Fruit fly (Drosophila melanogaster): ENCODE results near the gene nero.

Gene nero

DNA sequence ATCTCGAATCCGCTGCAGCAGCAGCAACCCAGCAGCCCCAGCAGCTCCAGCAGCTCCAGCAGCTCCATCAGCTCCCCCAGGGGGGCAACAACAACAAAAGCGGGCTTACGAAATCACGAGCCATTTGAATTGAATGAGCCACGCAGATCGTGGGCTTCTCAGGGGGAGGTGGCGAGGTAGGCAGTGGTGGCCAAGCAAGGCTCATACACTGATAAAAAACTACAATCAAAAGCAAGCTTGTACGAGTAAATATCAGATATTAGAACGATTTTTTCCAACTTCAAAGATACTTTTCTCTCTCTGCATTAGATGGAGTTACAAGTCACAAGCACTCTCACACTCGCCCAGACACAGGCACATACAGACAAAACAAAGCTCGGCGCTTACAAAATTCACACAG is 38.2 kb downstream of the nero start (continued):
- TF ChIP-seq CG6792 (GFP tag; optimal IDR thresholded peaks at IDR 0.05) (no peak), svp (GFP tag) (no peak), CG10631 (GFP tag; optimal IDR thresholded peaks at IDR 0.05) (peak; percentile 38), Gug (GFP tag; IDR thresholded peaks at IDR 0.05) (peak; percentile 70), CG8119 (GFP tag; IDR thresholded peaks at IDR 0.05) (peak; percentile 67; the same call in 2 of the 3 replicates), CG6276 (GFP tag; optimal IDR thresholded peaks at IDR 0.05) (peak; percentile 70), Blimp-1 (GFP tag; optimal IDR thresholded peaks at IDR 0.05) (no peak), fkh (GFP tag; optimal IDR thresholded peaks at IDR 0.05) (no peak), CG15336 (GFP tag; IDR thresholded peaks at IDR 0.05) (peak; percentile 83), dac (GFP tag; optimal IDR thresholded peaks at IDR 0.05) (peak; percentile 74), OdsH (GFP tag; optimal IDR thresholded peaks at IDR 0.05) (peak; percentile 53), CG7368 (GFP tag; optimal IDR thresholded peaks at IDR 0.05) (peak; percentile 8), CG16779 (tag; optimal IDR thresholded peaks at IDR 0.05) (no peak), Sox102F (GFP tag; optimal IDR thresholded peaks at IDR 0.05) (peak; percentile 1), CG6808 (GFP tag; optimal IDR thresholded peaks at IDR 0.05) (no peak), CG11902 (GFP tag; optimal IDR thresholded peaks at IDR 0.05) (no peak), Lpt (GFP tag; optimal IDR thresholded peaks at IDR 0.05) (peak; percentile 68), Eip78C (GFP tag) (peak; percentile 82), CG8319 (GFP tag; optimal IDR thresholded peaks at IDR 0.05) (no peak), CG11294 (GFP tag; IDR thresholded peaks at IDR 0.05) (peak; percentile 24; the same call in 1 of the 2 replicates), Sox15 (GFP tag; optimal IDR thresholded peaks at IDR 0.05) (no peak), Met (GFP tag; optimal IDR thresholded peaks at IDR 0.05) (peak; percentile 42), lz (GFP tag; optimal IDR thresholded peaks at IDR 0.05) (peak; percentile 41), CG6854 (GFP tag; optimal IDR thresholded peaks at IDR 0.05) (no peak)

DNA sequence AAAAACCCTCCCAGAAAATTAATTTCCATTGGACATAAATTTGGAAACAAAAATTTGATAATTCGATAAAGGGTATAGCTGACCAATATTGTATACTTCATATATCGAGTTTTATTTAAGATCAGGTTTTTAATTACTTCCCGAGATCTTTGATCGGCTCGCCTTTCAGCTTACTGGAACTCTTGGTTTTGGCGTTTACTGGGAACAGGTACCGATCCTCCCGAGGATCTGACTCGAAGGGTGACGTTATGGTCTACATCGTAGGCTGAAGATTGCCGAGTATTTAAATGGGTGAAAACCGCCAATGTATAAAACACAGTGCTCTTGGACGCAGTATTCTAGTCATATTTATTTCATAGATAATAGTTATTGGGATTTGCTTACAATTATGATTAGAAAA is 39.1 kb downstream of the nero start, which contains the start of gene CG42693:
TSS of gene CG42693 (minus strand) at position 101 of the 400 bp plus-strand sequence.
- TF ChIP-seq CG3032 (tag; optimal IDR thresholded peaks at IDR 0.05) (no peak), Lpt (GFP tag; optimal IDR thresholded peaks at IDR 0.05) (no peak)

DNA sequence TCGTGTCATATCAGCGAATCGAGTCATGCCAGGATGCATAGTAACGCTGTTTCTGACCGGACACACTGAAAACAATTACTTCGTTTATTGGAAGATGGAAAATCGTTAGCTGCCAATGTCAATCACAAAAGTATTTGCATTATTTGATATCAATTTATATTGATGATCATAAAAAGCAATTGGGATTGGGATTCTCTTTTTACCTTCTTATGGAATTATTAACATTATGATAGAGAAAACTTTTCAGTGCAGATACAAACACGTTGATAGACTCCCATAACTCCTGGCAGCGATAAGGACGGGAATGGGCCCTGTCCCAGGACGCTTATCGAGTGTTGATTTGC is 40.5 kb downstream of the nero start:
- TF ChIP-seq CG32006 (GFP tag; optimal IDR thresholded peaks at IDR 0.05): peak; percentile 29
- peak; percentile 14 for TF ChIP-seq topi (GFP tag; optimal IDR thresholded peaks at IDR 0.05)
- no peak for TF ChIP-seq CG3032 (tag; optimal IDR thresholded peaks at IDR 0.05)
- peak; percentile 66 for TF ChIP-seq Eip78C (GFP tag)
- peak; percentile 61 for TF ChIP-seq svp (GFP tag)
- no peak for TF ChIP-seq Eip93F (GFP tag; optimal IDR thresholded peaks at IDR 0.05)
- TF ChIP-seq Ets96B (tag; optimal IDR thresholded peaks at IDR 0.05): peak; percentile 28
- peak; percentile 10 for TF ChIP-seq CG10631 (GFP tag; optimal IDR thresholded peaks at IDR 0.05)
- TF ChIP-seq CG15336 (GFP tag; IDR thresholded peaks at IDR 0.05): 0 out of 2 replicates have a peak, but pooled peaks have one; percentile 11
- peak; percentile 22 for TF ChIP-seq Hr4 (GFP tag; optimal IDR thresholded peaks at IDR 0.05)
- TF ChIP-seq net (GFP tag; optimal IDR thresholded peaks at IDR 0.05): no peak

DNA sequence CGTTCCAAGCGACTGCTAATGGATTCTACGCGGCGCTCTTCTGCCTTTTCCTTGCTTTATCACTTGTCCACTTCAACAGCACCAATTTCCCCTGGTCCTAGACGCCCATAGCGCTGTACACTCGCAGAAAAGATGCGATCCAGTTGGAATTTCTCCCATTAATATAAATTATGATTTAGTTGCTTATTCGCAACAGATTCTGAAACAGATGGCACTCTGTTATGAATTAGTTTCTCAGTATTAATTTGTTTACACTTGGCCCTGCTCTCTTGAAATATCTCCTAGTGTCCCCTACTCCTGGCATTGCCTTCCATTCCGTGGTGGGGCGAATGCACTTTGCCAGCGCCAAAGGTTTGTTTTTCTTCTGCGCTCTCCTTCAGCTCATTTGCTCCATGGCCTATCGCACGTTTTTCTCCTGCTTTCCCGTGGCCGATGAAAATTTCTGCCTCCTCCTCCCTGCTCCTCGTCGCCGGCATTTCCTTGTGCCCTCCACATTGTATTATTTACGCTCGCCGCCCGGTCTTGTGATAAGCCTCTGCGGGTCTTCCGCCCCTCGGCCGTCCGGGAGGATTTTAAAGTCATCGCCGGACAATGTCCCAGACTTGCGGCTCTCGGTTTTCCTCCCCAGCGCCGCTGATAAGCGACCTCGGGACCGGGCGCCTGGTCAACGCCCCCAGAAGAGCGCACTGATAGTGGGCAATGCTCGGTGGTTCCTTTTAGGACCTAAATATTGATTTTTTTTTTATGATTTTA is 41.0 kb downstream of the nero start:
- TF ChIP-seq CG8119 (GFP tag; IDR thresholded peaks at IDR 0.05) (peak; percentile 77), OdsH (GFP tag; optimal IDR thresholded peaks at IDR 0.05) (peak; percentile 61), CG9139 (GFP tag; optimal IDR thresholded peaks at IDR 0.05) (no peak), CG1621 (tag; optimal IDR thresholded peaks at IDR 0.05) (no peak), CG8632 (GFP tag; optimal IDR thresholded peaks at IDR 0.05) (no peak), Hr39 (GFP tag; optimal IDR thresholded peaks at IDR 0.05) (no peak), CG34406 (GFP tag; optimal IDR thresholded peaks at IDR 0.05) (no peak), vri (GFP tag; optimal IDR thresholded peaks at IDR 0.05) (no peak), topi (GFP tag; optimal IDR thresholded peaks at IDR 0.05) (no peak), CG4318 (GFP tag; optimal IDR thresholded peaks at IDR 0.05) (peak; percentile 54), spab (GFP tag; optimal IDR thresholded peaks at IDR 0.05) (peak; percentile 26), fkh (GFP tag; optimal IDR thresholded peaks at IDR 0.05) (no peak), Blimp-1 (GFP tag; optimal IDR thresholded peaks at IDR 0.05) (no peak), acj6 (GFP tag; optimal IDR thresholded peaks at IDR 0.05) (peak; percentile 57), svp (GFP tag) (peak; percentile 83), Ets96B (tag; optimal IDR thresholded peaks at IDR 0.05) (peak; percentile 44), CG7368 (GFP tag; optimal IDR thresholded peaks at IDR 0.05) (peak; percentile 43), Sox14 (GFP tag; optimal IDR thresholded peaks at IDR 0.05) (peak; percentile 75), CG8319 (GFP tag; optimal IDR thresholded peaks at IDR 0.05) (no peak), CG31627 (GFP tag; optimal IDR thresholded peaks at IDR 0.05) (no peak), CG32006 (GFP tag; optimal IDR thresholded peaks at IDR 0.05) (peak; percentile 77), dac (GFP tag; optimal IDR thresholded peaks at IDR 0.05) (peak; percentile 26), lz (GFP tag; optimal IDR thresholded peaks at IDR 0.05) (no peak), fd59A (GFP tag; optimal IDR thresholded peaks at IDR 0.05) (peak; percentile 16), Sox102F (GFP tag; optimal IDR thresholded peaks at IDR 0.05) (no peak), CG16779 (tag; optimal IDR thresholded peaks at IDR 0.05) (no peak)

Data from whole organism, prepupa.